Worm (Caenorhabditis elegans): ENCODE results near the gene ZC487.2.

The ZC487.2 gene

DNA sequence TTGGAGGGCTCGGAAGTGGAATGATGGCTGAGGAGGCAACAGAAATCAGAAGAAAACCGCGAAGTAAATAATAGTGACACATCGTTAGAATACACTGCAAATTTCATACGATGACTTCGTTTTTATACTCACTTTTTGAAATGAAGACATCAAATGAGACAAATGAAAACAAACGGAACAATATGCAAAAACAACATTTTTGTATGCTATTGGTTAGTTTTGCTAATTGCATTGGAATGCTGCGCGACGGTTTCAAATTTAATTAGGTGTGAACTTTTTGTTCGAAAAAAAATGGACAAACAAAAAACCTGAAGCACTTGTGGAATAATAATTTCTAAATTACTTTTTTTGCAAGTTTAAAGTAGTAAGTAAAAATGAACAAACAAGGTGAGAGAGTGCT lies 10.7 kb upstream of the ZC487.2 start, which contains the start of gene grl-8:
TSS of gene grl-8 (minus strand) at position 101 of the 400 bp plus-strand sequence.
- TF ChIP-seq nhr-12 (tag; optimal IDR thresholded peaks at IDR 0.05) (no peak), ceh-9 (tag; optimal IDR thresholded peaks at IDR 0.05) (no peak), ZK546.5 (tag; optimal IDR thresholded peaks at IDR 0.05) (no peak), fkh-2 (tag; optimal IDR thresholded peaks at IDR 0.05) (no peak), ztf-11 (tag; optimal IDR thresholded peaks at IDR 0.05) (no peak), unc-62 (GFP tag; optimal IDR thresholded peaks at IDR 0.05) (no peak), eor-1 (tag; optimal IDR thresholded peaks at IDR 0.05) (no peak), lin-39 (tag; optimal IDR thresholded peaks at IDR 0.05) (no peak), ceh-28 (tag; optimal IDR thresholded peaks at IDR 0.05) (no peak), zag-1 (tag; optimal IDR thresholded peaks at IDR 0.05) (no peak), lsy-12 (tag; optimal IDR thresholded peaks at IDR 0.05) (no peak), lin-15B (tag; optimal IDR thresholded peaks at IDR 0.05) (no peak)

DNA sequence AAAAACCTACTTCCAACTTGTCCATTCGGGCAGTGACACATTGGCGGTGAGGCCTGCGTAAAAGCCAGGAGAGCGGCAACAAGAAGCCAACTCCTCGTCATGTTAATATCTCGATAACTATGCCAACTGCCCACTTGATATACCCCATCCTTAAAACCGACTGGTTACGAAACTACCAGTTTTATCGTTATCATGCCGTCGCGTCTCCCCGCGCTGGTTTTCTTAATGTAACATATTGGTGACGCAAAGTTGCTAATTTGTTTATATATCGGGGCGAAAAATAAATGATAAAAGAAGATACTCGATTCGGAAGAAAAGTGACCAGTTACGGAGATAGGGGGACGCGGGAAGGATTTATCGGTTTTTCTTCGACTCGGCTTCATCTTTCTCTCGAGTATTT lies 9.3 kb upstream of the ZC487.2 start, which contains the start of gene grl-9:
TSS of gene grl-9 (minus strand) at position 101 of the 400 bp plus-strand sequence.
- no peak for TF ChIP-seq nhr-23 (tag; optimal IDR thresholded peaks at IDR 0.05)
- no peak for TF ChIP-seq R02D3.7 (tag; optimal IDR thresholded peaks at IDR 0.05)
- no peak for TF ChIP-seq nhr-237 (tag; optimal IDR thresholded peaks at IDR 0.05)
- TF ChIP-seq nfya-1 (tag; optimal IDR thresholded peaks at IDR 0.05; ENCODE audit: insufficient read depth) = no peak
- no peak for TF ChIP-seq mml-1 (tag; optimal IDR thresholded peaks at IDR 0.05)
- TF ChIP-seq ztf-4 (tag; optimal IDR thresholded peaks at IDR 0.05) = no peak
- TF ChIP-seq nhr-67 (tag; optimal IDR thresholded peaks at IDR 0.05) = no peak
- no peak for TF ChIP-seq ceh-28 (tag; optimal IDR thresholded peaks at IDR 0.05)
- TF ChIP-seq skn-1 (tag; optimal IDR thresholded peaks at IDR 0.05) = no peak
- no peak for TF ChIP-seq hmg-11 (tag; optimal IDR thresholded peaks at IDR 0.05)
- TF ChIP-seq egl-27 (tag; optimal IDR thresholded peaks at IDR 0.05) = no peak
- TF ChIP-seq daf-12 (tag; optimal IDR thresholded peaks at IDR 0.05) = no peak
- TF ChIP-seq nhr-77 (tag; optimal IDR thresholded peaks at IDR 0.05) = no peak
- TF ChIP-seq fos-1 (tag; optimal IDR thresholded peaks at IDR 0.05) = no peak
- TF ChIP-seq elt-3 (tag; optimal IDR thresholded peaks at IDR 0.05) = no peak
- TF ChIP-seq nhr-12 (tag; optimal IDR thresholded peaks at IDR 0.05) = no peak

DNA sequence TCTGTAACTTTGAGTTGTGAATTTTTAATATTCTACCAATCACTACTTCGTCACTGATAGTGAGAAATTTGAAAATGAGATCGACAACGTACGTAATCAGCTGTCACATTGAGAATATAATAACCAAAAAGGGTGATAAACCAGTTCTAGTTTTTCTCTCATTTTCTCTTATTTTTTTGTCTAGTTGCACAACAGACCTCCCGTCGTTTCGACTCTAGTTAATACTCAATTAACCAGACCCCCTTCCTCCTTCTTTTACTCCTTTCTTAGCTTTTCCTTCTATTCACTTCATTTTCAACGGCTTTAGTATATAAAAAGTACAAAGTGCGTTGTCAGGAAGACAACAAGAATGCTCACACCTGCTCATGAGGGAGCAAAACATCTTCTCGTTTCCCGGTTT lies 4.9 kb upstream of the ZC487.2 start, which contains the start of gene ZC487.1:
TSS of gene ZC487.1 (plus strand) at position 301 of the 400 bp plus-strand sequence.
- TF ChIP-seq unc-39 (tag; optimal IDR thresholded peaks at IDR 0.05) (no peak), unc-62 (GFP tag; optimal IDR thresholded peaks at IDR 0.05) (no peak), pha-4 (tag; optimal IDR thresholded peaks at IDR 0.05) (no peak), ztf-11 (tag; optimal IDR thresholded peaks at IDR 0.05) (no peak)

DNA sequence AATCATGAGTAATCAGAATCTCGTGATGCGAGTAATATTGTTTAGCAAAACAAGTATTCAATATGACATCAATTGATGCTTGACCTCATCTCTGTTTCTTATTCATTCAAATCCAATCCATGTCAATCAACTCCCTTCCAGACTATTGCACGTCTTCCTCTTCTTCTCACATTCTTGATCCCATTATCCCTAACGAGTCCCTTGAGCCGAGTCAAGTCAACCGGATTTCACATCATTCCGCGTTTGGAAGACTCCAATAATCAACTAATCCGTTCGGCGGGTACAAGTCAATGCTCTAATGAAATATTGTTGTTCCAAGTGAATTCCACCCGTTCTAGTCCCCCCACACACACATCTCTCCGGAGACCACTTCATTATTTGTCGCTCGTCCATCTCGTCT lies 4.0 kb upstream of the ZC487.2 start:
- TF ChIP-seq skn-1 (tag; optimal IDR thresholded peaks at IDR 0.05) (no peak), nhr-23 (tag; optimal IDR thresholded peaks at IDR 0.05) (no peak), elt-3 (tag; optimal IDR thresholded peaks at IDR 0.05) (no peak), aly-2 (tag; optimal IDR thresholded peaks at IDR 0.05) (no peak), lsy-12 (tag; optimal IDR thresholded peaks at IDR 0.05) (no peak), nfya-1 (tag; optimal IDR thresholded peaks at IDR 0.05; ENCODE audit: insufficient read depth) (no peak), nhr-43 (tag; optimal IDR thresholded peaks at IDR 0.05; ENCODE audit: poor library complexity, severe bottlenecking) (no peak), nhr-11 (tag; optimal IDR thresholded peaks at IDR 0.05) (no peak), ceh-16 (tag; optimal IDR thresholded peaks at IDR 0.05) (no peak)

DNA sequence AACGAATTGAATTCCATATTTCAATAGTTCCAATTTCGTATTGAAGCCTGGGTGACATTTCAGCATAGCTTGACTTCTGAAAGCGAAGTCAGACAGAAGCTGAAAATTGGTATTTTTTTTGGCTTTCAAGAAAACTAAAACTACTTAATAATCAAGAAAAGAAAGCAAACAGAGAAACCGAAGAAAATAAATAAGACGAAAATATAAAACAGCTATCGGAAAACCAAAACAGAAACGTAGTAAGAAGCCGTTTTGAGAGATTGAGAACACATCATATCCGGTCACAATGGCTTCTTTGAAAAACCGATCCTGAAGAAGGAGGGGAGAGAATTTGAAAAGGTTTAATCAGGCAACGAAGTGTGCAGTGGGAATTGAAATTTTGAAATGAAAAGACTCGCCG lies 4.0 kb downstream of the ZC487.2 start, which contains the start of gene srg-30:
TSS of gene srg-30 (minus strand) at position 101 of the 400 bp plus-strand sequence.
- TF ChIP-seq ceh-9 (tag; optimal IDR thresholded peaks at IDR 0.05) (no peak), zag-1 (tag; optimal IDR thresholded peaks at IDR 0.05) (no peak), nhr-43 (tag; optimal IDR thresholded peaks at IDR 0.05; ENCODE audit: poor library complexity, severe bottlenecking) (no peak), elt-2 (tag; optimal IDR thresholded peaks at IDR 0.05) (no peak), elt-1 (tag; optimal IDR thresholded peaks at IDR 0.05) (no peak), nhr-23 (tag; optimal IDR thresholded peaks at IDR 0.05) (no peak), ceh-82 (tag; optimal IDR thresholded peaks at IDR 0.05) (no peak), aly-2 (tag; optimal IDR thresholded peaks at IDR 0.05) (no peak), nhr-12 (tag; optimal IDR thresholded peaks at IDR 0.05) (no peak), nhr-67 (tag; optimal IDR thresholded peaks at IDR 0.05) (no peak), ZK546.5 (tag; optimal IDR thresholded peaks at IDR 0.05) (no peak), ama-1 (optimal IDR thresholded peaks at IDR 0.05) (no peak), lin-15B (tag; optimal IDR thresholded peaks at IDR 0.05) (no peak), pha-4 (tag; optimal IDR thresholded peaks at IDR 0.05) (no peak), ztf-11 (tag; optimal IDR thresholded peaks at IDR 0.05) (no peak), daf-12 (tag; optimal IDR thresholded peaks at IDR 0.05) (no peak), ceh-16 (tag; optimal IDR thresholded peaks at IDR 0.05) (no peak), nhr-237 (tag; optimal IDR thresholded peaks at IDR 0.05) (no peak), tbx-2 (tag; optimal IDR thresholded peaks at IDR 0.05) (no peak)
